Fruit fly (Drosophila melanogaster) whole organism, embryonic: ENCODE data around the gene Hmbs.

Experiments used
- BEAF-32 ChIP-seq: fragments of 200-800 bp; sonication (Bioruptor generic); optimal IDR thresholded peaks from 3 replicates; lab custom pipeline; 2017; ENCODE audit warnings: missing biosample characterization, missing genetic modification characterization, mild to moderate bottlenecking, moderate library complexity, missing genetic modification reagents
- Bgb ChIP-seq: fragments of 200-800 bp; sonication (Bioruptor generic); IDR thresholded peaks from 2 replicates; pipeline ENCODE4 v1.3.6; 2022; ENCODE audit warnings: missing biosample characterization, missing genetic modification characterization; ENCODE audit not compliant: partially characterized antibody
- CG11247 ChIP-seq: fragments of 200-800 bp; sonication (Bioruptor generic); IDR thresholded peaks from 2 replicates; pipeline ENCODE4 v1.3.6; 2022; ENCODE audit warnings: missing biosample characterization, missing genetic modification characterization
- CG13287 ChIP-seq: fragments of 200-800 bp; sonication (Bioruptor generic); IDR thresholded peaks from 2 replicates; pipeline ENCODE4 v1.3.6; 2022; ENCODE audit warnings: missing biosample characterization, missing genetic modification characterization; ENCODE audit not compliant: partially characterized antibody
- CG13424 ChIP-seq: fragments of 200-800 bp; sonication (Bioruptor generic); optimal IDR thresholded peaks from 2 replicates; lab custom pipeline; 2019; ENCODE audit warnings: missing biosample characterization, mild to moderate bottlenecking, missing genetic modification characterization, moderate library complexity
- CG15011 ChIP-seq: fragments of 200-800 bp; sonication (Bioruptor generic); optimal IDR thresholded peaks from 3 replicates; lab custom pipeline; 2018; ENCODE audit warnings: missing biosample characterization, mild to moderate bottlenecking, missing genetic modification characterization
- CG15514 ChIP-seq: fragments of 200-800 bp; sonication (Bioruptor generic); optimal IDR thresholded peaks from 3 replicates; lab custom pipeline; 2017; ENCODE audit warnings: missing biosample characterization, missing genetic modification characterization, mild to moderate bottlenecking, moderate library complexity, missing genetic modification reagents
- CG17912 ChIP-seq: fragments of 200-800 bp; sonication (Bioruptor generic); optimal IDR thresholded peaks from 2 replicates; lab custom pipeline; 2018; ENCODE audit warnings: missing biosample characterization, mild to moderate bottlenecking, missing genetic modification characterization
- CG2116 ChIP-seq: fragments of 200-800 bp; sonication (Bioruptor generic); optimal IDR thresholded peaks from 3 replicates; lab custom pipeline; 2018; ENCODE audit warnings: missing biosample characterization, mild to moderate bottlenecking, missing genetic modification characterization
- CG33557 ChIP-seq: fragments of 200-800 bp; sonication (Bioruptor generic); optimal IDR thresholded peaks from 2 replicates; lab custom pipeline; 2019; ENCODE audit warnings: missing biosample characterization, mild to moderate bottlenecking, missing genetic modification characterization, moderate library complexity
- CG34422 ChIP-seq: fragments of 200-800 bp; sonication (Bioruptor generic); IDR thresholded peaks from 3 replicates; pipeline ENCODE4 v1.3.6; 2022; ENCODE audit warnings: missing biosample characterization, missing genetic modification characterization
- CG7928 ChIP-seq: fragments of 200-800 bp; sonication (Bioruptor generic); optimal IDR thresholded peaks from 2 replicates; lab custom pipeline; 2017; ENCODE audit warnings: missing biosample characterization, mild to moderate bottlenecking, missing genetic modification characterization
- CG9797 ChIP-seq: fragments of 200-800 bp; sonication (Bioruptor generic); optimal IDR thresholded peaks from 3 replicates; lab custom pipeline; 2018; ENCODE audit warnings: missing biosample characterization, mild to moderate bottlenecking, missing genetic modification characterization
- Camta ChIP-seq: fragments of 200-800 bp; sonication (Bioruptor generic); optimal IDR thresholded peaks from 2 replicates; lab custom pipeline; 2016; ENCODE audit warnings: missing biosample characterization, missing genetic modification characterization
- CoRest ChIP-seq: fragments of 200-800 bp; sonication (Bioruptor generic); optimal IDR thresholded peaks from 3 replicates; lab custom pipeline; 2018; ENCODE audit warnings: missing biosample characterization, mild to moderate bottlenecking, missing genetic modification characterization, moderate library complexity
- Dll ChIP-seq: fragments of 200-800 bp; sonication (Bioruptor generic); IDR thresholded peaks from 4 replicates; pipeline ENCODE4 v1.3.6; 2022; ENCODE audit warnings: missing biosample characterization, missing genetic modification characterization; ENCODE audit not compliant: partially characterized antibody
- Dref ChIP-seq: fragments of 200-800 bp; sonication (Bioruptor generic); IDR thresholded peaks from 2 replicates; pipeline ENCODE4 v1.3.6; 2022; ENCODE audit warnings: missing biosample characterization, missing genetic modification characterization
- E2f2 ChIP-seq: fragments of 200-800 bp; sonication (Bioruptor generic); IDR thresholded peaks from 2 replicates; pipeline ENCODE4 v1.3.6; 2022; ENCODE audit warnings: missing biosample characterization, missing genetic modification characterization
- Elba2 ChIP-seq: fragments of 200-800 bp; sonication (Bioruptor generic); optimal IDR thresholded peaks from 3 replicates; lab custom pipeline; 2016; ENCODE audit warnings: missing biosample characterization, missing genetic modification characterization
- Fer1 ChIP-seq: fragments of 200-800 bp; sonication (Bioruptor generic); optimal IDR thresholded peaks from 2 replicates; lab custom pipeline; 2017; ENCODE audit warnings: missing biosample characterization, mild to moderate bottlenecking, missing genetic modification characterization
- HmgZ ChIP-seq: fragments of 200-800 bp; sonication (Bioruptor generic); optimal IDR thresholded peaks from 2 replicates; lab custom pipeline; 2018; ENCODE audit warnings: missing biosample characterization, mild to moderate bottlenecking, missing genetic modification characterization
- Hr39 ChIP-seq: fragments of >200 bp; optimal IDR thresholded peaks from 2 replicates; lab custom pipeline; 2017
- Myb ChIP-seq: fragments of 200-800 bp; sonication (Bioruptor generic); optimal IDR thresholded peaks from 2 replicates; lab custom pipeline; 2016; ENCODE audit warnings: missing biosample characterization, missing genetic modification characterization
- Opbp ChIP-seq: fragments of 200-800 bp; sonication (Bioruptor generic); IDR thresholded peaks from 3 replicates; pipeline ENCODE4 v1.3.6; 2022; ENCODE audit warnings: missing biosample characterization, missing genetic modification characterization; ENCODE audit not compliant: partially characterized antibody
- PHDP ChIP-seq: fragments of 200-800 bp; sonication (Bioruptor generic); optimal IDR thresholded peaks from 3 replicates; lab custom pipeline; 2018; ENCODE audit warnings: missing biosample characterization, mild to moderate bottlenecking, missing genetic modification characterization, moderate library complexity
- Sry-δ ChIP-seq: fragments of 200-800 bp; sonication (Bioruptor generic); optimal IDR thresholded peaks from 2 replicates; lab custom pipeline; 2016; ENCODE audit warnings: missing biosample characterization, missing genetic modification characterization
- amos ChIP-seq: fragments of 200-800 bp; sonication (Bioruptor generic); IDR thresholded peaks from 2 replicates; pipeline ENCODE4 v1.3.6; 2022; ENCODE audit warnings: missing biosample characterization, missing genetic modification characterization; ENCODE audit not compliant: partially characterized antibody
- bbx ChIP-seq: fragments of 200-800 bp; sonication (Bioruptor generic); IDR thresholded peaks from 2 replicates; pipeline ENCODE4 v1.3.6; 2022; ENCODE audit warnings: missing biosample characterization, missing genetic modification characterization; ENCODE audit not compliant: partially characterized antibody
- dan ChIP-seq: fragments of 200-800 bp; sonication (Bioruptor generic); IDR thresholded peaks from 2 replicates; pipeline ENCODE4 v1.3.6; 2022; ENCODE audit warnings: missing biosample characterization, missing genetic modification characterization
- gcm ChIP-seq: fragments of 200-800 bp; sonication (Bioruptor generic); optimal IDR thresholded peaks from 2 replicates; lab custom pipeline; 2019; ENCODE audit warnings: missing biosample characterization, mild to moderate bottlenecking, missing genetic modification characterization, moderate library complexity
- gfzf ChIP-seq: fragments of 200-800 bp; sonication (Bioruptor generic); optimal IDR thresholded peaks from 2 replicates; lab custom pipeline; 2016; ENCODE audit warnings: missing biosample characterization, mild to moderate bottlenecking, missing genetic modification characterization, moderate library complexity
- pzg ChIP-seq: fragments of 200-800 bp; sonication (Bioruptor generic); optimal IDR thresholded peaks from 3 replicates; lab custom pipeline; 2018; ENCODE audit warnings: missing biosample characterization, mild to moderate bottlenecking, missing genetic modification characterization, moderate library complexity
- repo ChIP-seq: fragments of 200-800 bp; sonication (Bioruptor generic); optimal IDR thresholded peaks from 2 replicates; lab custom pipeline; 2016; ENCODE audit warnings: missing biosample characterization, missing genetic modification characterization
- sd ChIP-seq: fragments of 200-800 bp; sonication (Bioruptor generic); optimal IDR thresholded peaks from 3 replicates; lab custom pipeline; 2018; ENCODE audit warnings: missing biosample characterization, mild to moderate bottlenecking, missing genetic modification characterization, moderate library complexity
- sens ChIP-seq: fragments of 200-800 bp; sonication (Bioruptor generic); peaks from one replicate; lab custom pipeline; 2016; ENCODE audit warnings: missing biosample characterization, missing genetic modification characterization
- slp2 ChIP-seq: fragments of 200-800 bp; sonication (Bioruptor generic); optimal IDR thresholded peaks from 2 replicates; lab custom pipeline; 2016; ENCODE audit warnings: missing biosample characterization, missing genetic modification characterization
- sob ChIP-seq: fragments of 200-800 bp; sonication (Bioruptor generic); IDR thresholded peaks from 2 replicates; pipeline ENCODE4 v1.3.6; 2022; ENCODE audit warnings: missing biosample characterization, missing genetic modification characterization
- stwl ChIP-seq: fragments of 200-800 bp; sonication (Bioruptor generic); optimal IDR thresholded peaks from 3 replicates; lab custom pipeline; 2018; ENCODE audit warnings: missing biosample characterization, mild to moderate bottlenecking, missing genetic modification characterization, moderate library complexity
- trem ChIP-seq: fragments of 200-800 bp; optimal IDR thresholded peaks from 3 replicates; lab custom pipeline; 2019; ENCODE audit warnings: missing biosample characterization, mild to moderate bottlenecking, missing genetic modification characterization, moderate library complexity
- twi ChIP-seq: fragments of 200-800 bp; optimal IDR thresholded peaks from 2 replicates; lab custom pipeline; 2019; ENCODE audit warnings: missing biosample characterization, mild to moderate bottlenecking, missing genetic modification characterization, moderate library complexity
- zfh2 ChIP-seq: fragments of 200-800 bp; sonication (Bioruptor generic); optimal IDR thresholded peaks from 2 replicates; lab custom pipeline; 2016; ENCODE audit warnings: missing biosample characterization, missing genetic modification characterization

The Hmbs gene

dm6 chr3L:1331542-1331941, 3.1 kb upstream of the Hmbs start, which contains the start of gene msd1 (continued):
- TF ChIP-seq Fer1 (GFP tag; lab: Kevin White, UChicago) (peak; percentile 7), stwl (peak; percentile 5), pzg (peak; percentile 76), zfh2 (GFP tag; lab: Kevin White, UChicago) (no peak), sd (tag; lab: Kevin White, UChicago) (no peak), CG7928 (GFP tag; lab: Kevin White, UChicago) (no peak), Dll (GFP tag; lab: Robert Waterston, UW) (peak; percentile 58; the same call in 2 of the 4 replicates), gfzf (GFP tag; lab: Kevin White, UChicago) (peak; percentile 76), CG17912 (peak; percentile 17), CG13424 (tag; lab: Kevin White, UChicago) (no peak), Bgb (GFP tag; lab: Robert Waterston, UW) (peak; percentile 40; the same call in 1 of the 2 replicates), Elba2 (GFP tag; lab: Kevin White, UChicago) (no peak), amos (peak; percentile 35; the same call in 1 of the 2 replicates), E2f2 (peak; percentile 97), CoRest (no peak), BEAF-32 (GFP tag; lab: Kevin White, UChicago) (peak; percentile 32), Sry-δ (peak; percentile 35), Camta (GFP tag; lab: Kevin White, UChicago) (no peak), dan (GFP tag; lab: Robert Waterston, UW) (no peak), sens (GFP tag; lab: Kevin White, UChicago) (peak; percentile 48), CG2116 (GFP tag; lab: Kevin White, UChicago) (peak; percentile 56), gcm (GFP tag; lab: Kevin White, UChicago) (no peak), CG9797 (GFP tag; lab: Kevin White, UChicago) (peak; percentile 63), CG13287 (GFP tag; lab: Robert Waterston, UW) (peak; percentile 59; the same call in 1 of the 2 replicates), HmgZ (tag; lab: Kevin White, UChicago) (peak; percentile 4), sob (GFP tag; lab: Robert Waterston, UW) (no peak), CG15011 (GFP tag; lab: Kevin White, UChicago) (no peak), Hr39 (no peak), repo (GFP tag; lab: Kevin White, UChicago) (no peak), bbx (GFP tag; lab: Robert Waterston, UW) (peak; percentile 61), CG15514 (GFP tag; lab: Kevin White, UChicago) (peak; percentile 33), PHDP (tag; lab: Kevin White, UChicago) (no peak), trem (tag; lab: Kevin White, UChicago) (peak; percentile 3), slp2 (GFP tag; lab: Kevin White, UChicago) (no peak), CG11247 (GFP tag; lab: Robert Waterston, UW) (no peak), Myb (GFP tag; lab: Kevin White, UChicago) (peak; percentile 61), Dref (GFP tag; lab: Robert Waterston, UW) (peak; percentile 78), Opbp (peak; percentile 38; the same call in 2 of the 3 replicates), CG34422 (no peak), twi (tag; lab: Kevin White, UChicago) (no peak), CG33557 (GFP tag; lab: Kevin White, UChicago) (no peak)
